Worm (Caenorhabditis elegans) whole organism, L4 larva: ENCODE data around the gene AH9.6.

Experiments
- F10B5.3 ChIP-seq: sonication (generic microtip); optimal IDR thresholded peaks from 2 replicates; lab custom pipeline; 2016; ENCODE audit warnings: mild to moderate bottlenecking, missing genetic modification characterization, missing compliant biosample characterization
- F49E8.2 ChIP-seq: sonication (generic microtip); optimal IDR thresholded peaks from 2 replicates; lab custom pipeline; 2016; ENCODE audit warnings: missing compliant biosample characterization, mild to moderate bottlenecking, missing genetic modification characterization, borderline replicate concordance
- T26A8.4 ChIP-seq: fragments of 200-800 bp; sonication (Bioruptor generic); IDR thresholded peaks from 2 replicates; pipeline ENCODE4 v1.3.6; 2022; ENCODE audit warnings: missing genetic modification characterization, missing compliant biosample characterization
- Y105C5A.15 ChIP-seq: fragments of 200-800 bp; sonication (Bioruptor generic); IDR thresholded peaks from 2 replicates; pipeline ENCODE4 v1.3.6; 2022; ENCODE audit warnings: missing genetic modification characterization, missing compliant biosample characterization
- Y48G9A.11 ChIP-seq: fragments of 200-800 bp; sonication (Bioruptor generic); IDR thresholded peaks from 2 replicates; pipeline ENCODE4 v1.3.6; 2022; ENCODE audit warnings: missing genetic modification reagents, missing genetic modification characterization, missing compliant biosample characterization
- ZK337.2 ChIP-seq: fragments of 200-800 bp; sonication (Bioruptor generic); IDR thresholded peaks from 2 replicates; pipeline ENCODE4 v1.3.6; 2022; ENCODE audit warnings: missing genetic modification reagents, missing genetic modification characterization, missing compliant biosample characterization
- aha-1 ChIP-seq: fragments of 150-350 bp; peaks from one replicate; lab custom pipeline; 2014; ENCODE audit warnings: missing biosample characterization, missing genetic modification characterization
- aly-2 ChIP-seq: sonication (generic microtip); optimal IDR thresholded peaks from 2 replicates; lab custom pipeline; 2018; ENCODE audit warnings: missing biosample characterization, missing genetic modification characterization
- arid-1 ChIP-seq: fragments of 200-800 bp; sonication (Bioruptor generic); conservative IDR thresholded peaks from 2 replicates; pipeline ENCODE4 v1.3.6; 2022; ENCODE audit warnings: missing genetic modification reagents, missing genetic modification characterization, missing compliant biosample characterization
- ceh-20 ChIP-seq: fragments of 200-800 bp; sonication (Bioruptor generic); IDR thresholded peaks from 2 replicates; pipeline ENCODE4 v1.3.6; 2022; ENCODE audit warnings: missing genetic modification reagents, missing genetic modification characterization, missing compliant biosample characterization
- ceh-62 ChIP-seq: sonication (generic microtip); optimal IDR thresholded peaks from 2 replicates; lab custom pipeline; 2017; ENCODE audit warnings: missing biosample characterization, missing genetic modification characterization
- cey-2 ChIP-seq: sonication (generic microtip); optimal IDR thresholded peaks from 3 replicates; lab custom pipeline; 2017; ENCODE audit warnings: missing genetic modification characterization, mild to moderate bottlenecking, missing compliant biosample characterization, antibody characterized with exemption, borderline replicate concordance; ENCODE audit not compliant: insufficient read depth
- ctbp-1 ChIP-seq: fragments of 200-800 bp; sonication (Bioruptor generic); IDR thresholded peaks from 2 replicates; pipeline ENCODE4 v1.3.6; 2022; ENCODE audit warnings: missing genetic modification reagents, missing genetic modification characterization, missing compliant biosample characterization
- dmd-6 ChIP-seq: fragments of 200-800 bp; sonication (Bioruptor generic); IDR thresholded peaks from 2 replicates; pipeline ENCODE4 v1.3.6; 2022; ENCODE audit warnings: missing genetic modification reagents, missing genetic modification characterization, missing compliant biosample characterization
- dpl-1 ChIP-seq: fragments of 150-350 bp; optimal IDR thresholded peaks from 2 replicates; lab custom pipeline; 2014; ENCODE audit warnings: missing biosample characterization, missing genetic modification reagents, missing genetic modification characterization
- duxl-1 ChIP-seq: sonication (generic microtip); optimal IDR thresholded peaks from 2 replicates; lab custom pipeline; 2016; ENCODE audit warnings: mild to moderate bottlenecking, missing genetic modification characterization, moderate library complexity, missing compliant biosample characterization; ENCODE audit not compliant: poor library complexity
- egl-27 ChIP-seq: sonication (generic microtip); optimal IDR thresholded peaks from 3 replicates; lab custom pipeline; 2017; ENCODE audit warnings: missing biosample characterization, missing genetic modification reagents, missing genetic modification characterization
- fkh-10 ChIP-seq: fragments of 150-350 bp; optimal IDR thresholded peaks from 2 replicates; lab custom pipeline; 2014; ENCODE audit warnings: missing biosample characterization, missing genetic modification reagents, missing genetic modification characterization
- fos-1 ChIP-seq: fragments of 150-350 bp; optimal IDR thresholded peaks from 2 replicates; lab custom pipeline; 2014; ENCODE audit warnings: missing biosample characterization, missing genetic modification characterization
- hmg-1.1 ChIP-seq: fragments of 200-800 bp; sonication (Bioruptor generic); IDR thresholded peaks from 2 replicates; pipeline ENCODE4 v1.3.6; 2022; ENCODE audit warnings: missing genetic modification reagents, missing genetic modification characterization, missing compliant biosample characterization
- jun-1 ChIP-seq: fragments of 150-350 bp; optimal IDR thresholded peaks from 2 replicates; lab custom pipeline; 2014; ENCODE audit warnings: missing biosample characterization, missing genetic modification reagents, missing genetic modification characterization
- lin-13 ChIP-seq: fragments of 150-350 bp; optimal IDR thresholded peaks from 2 replicates; lab custom pipeline; 2014; ENCODE audit warnings: missing biosample characterization, missing genetic modification reagents, missing genetic modification characterization
- lin-38 ChIP-seq: fragments of 200-800 bp; sonication (Bioruptor generic); IDR thresholded peaks from 2 replicates; pipeline ENCODE4 v1.3.6; 2022; ENCODE audit warnings: missing genetic modification reagents, missing genetic modification characterization, missing compliant biosample characterization
- lin-39 ChIP-seq: fragments of 150-350 bp; optimal IDR thresholded peaks from 2 replicates; lab custom pipeline; 2014; ENCODE audit warnings: missing biosample characterization, missing genetic modification reagents, missing genetic modification characterization
- lir-3 ChIP-seq: sonication (generic microtip); optimal IDR thresholded peaks from 2 replicates; lab custom pipeline; 2016; ENCODE audit warnings: mild to moderate bottlenecking, missing genetic modification characterization, missing compliant biosample characterization
- lsy-2 ChIP-seq, 2 experiments: fragments of 150-350 bp in 1 of 2; sonication (generic microtip) in 1 of 2; optimal IDR thresholded peaks; 2 replicates each; lab custom pipeline; 2014 to 2017; ENCODE audit warnings: missing biosample characterization in 2 of 2, missing genetic modification characterization in 2 of 2
- madf-5 ChIP-seq, 2 experiments: fragments of 200-800 bp; sonication (Bioruptor generic); IDR thresholded peaks; 2 replicates each; pipeline ENCODE4 v1.3.6; 2022; ENCODE audit warnings: missing compliant biosample characterization in 2 of 2, missing genetic modification characterization in 2 of 2
- mep-1 ChIP-seq: fragments of 150-350 bp; sonication (generic microtip); optimal IDR thresholded peaks from 3 replicates; lab custom pipeline; 2014; ENCODE audit warnings: missing biosample characterization, missing genetic modification characterization
- nhr-237 ChIP-seq: sonication (generic microtip); optimal IDR thresholded peaks from 2 replicates; lab custom pipeline; 2017; ENCODE audit warnings: missing biosample characterization, missing genetic modification characterization
- nhr-42 ChIP-seq: fragments of 200-800 bp; sonication (Bioruptor generic); IDR thresholded peaks from 2 replicates; pipeline ENCODE4 v1.3.6; 2022; ENCODE audit warnings: missing genetic modification characterization, missing compliant biosample characterization
- nhr-76 ChIP-seq: fragments of 150-350 bp; optimal IDR thresholded peaks from 2 replicates; lab custom pipeline; 2014; ENCODE audit warnings: missing biosample characterization, missing genetic modification characterization
- nhr-77 ChIP-seq: fragments of 150-350 bp; optimal IDR thresholded peaks from 2 replicates; lab custom pipeline; 2014; ENCODE audit warnings: missing biosample characterization, missing genetic modification characterization
- php-3 ChIP-seq: fragments of 200-800 bp; sonication (Bioruptor generic); IDR thresholded peaks from 2 replicates; pipeline ENCODE4 v1.3.6; 2022; ENCODE audit warnings: missing genetic modification reagents, missing genetic modification characterization, missing compliant biosample characterization
- pqm-1 ChIP-seq: sonication (generic microtip); optimal IDR thresholded peaks from 2 replicates; lab custom pipeline; 2017; ENCODE audit warnings: missing biosample characterization, missing genetic modification characterization
- rbr-2 ChIP-seq: sonication (generic microtip); optimal IDR thresholded peaks from 2 replicates; lab custom pipeline; 2016; ENCODE audit warnings: missing genotype, missing genetic modification characterization, missing compliant biosample characterization
- saeg-2 ChIP-seq: fragments of 200-800 bp; sonication (Bioruptor generic); IDR thresholded peaks from 2 replicates; pipeline ENCODE4 v1.3.6; 2022; ENCODE audit warnings: missing genetic modification reagents, missing genetic modification characterization, missing compliant biosample characterization
- sdz-12 ChIP-seq: fragments of 200-800 bp; sonication (Bioruptor generic); optimal IDR thresholded peaks from 2 replicates; lab custom pipeline; 2018; ENCODE audit warnings: mild to moderate bottlenecking, missing genetic modification characterization, missing compliant biosample characterization
- set-16 ChIP-seq: fragments of 200-800 bp; sonication (Bioruptor generic); IDR thresholded peaks from 2 replicates; pipeline ENCODE4 v1.3.6; 2022; ENCODE audit warnings: missing genetic modification reagents, missing genetic modification characterization, missing compliant biosample characterization
- spr-1 ChIP-seq: sonication (generic microtip); optimal IDR thresholded peaks from 2 replicates; lab custom pipeline; 2016; ENCODE audit warnings: mild to moderate bottlenecking, missing genetic modification characterization, missing compliant biosample characterization
- tra-1 ChIP-seq: fragments of 200-800 bp; sonication (Bioruptor generic); IDR thresholded peaks from 2 replicates; pipeline ENCODE4 v1.3.6; 2022; ENCODE audit warnings: missing genetic modification reagents, missing genetic modification characterization, missing compliant biosample characterization
- unc-39 ChIP-seq: sonication (generic microtip); optimal IDR thresholded peaks from 2 replicates; lab custom pipeline; 2017; ENCODE audit warnings: missing biosample characterization, missing genetic modification characterization
- unc-62 ChIP-seq, 3 experiments: fragments of 150-350 bp in 1 of 3; sonication (generic microtip); optimal IDR thresholded peaks in 2 of 3; peaks in 1 of 3; 1 replicate in 1 of 3; 2 replicates in 2 of 3; lab custom pipeline; 2014 to 2017; ENCODE audit warnings: missing biosample characterization in 3 of 3, missing genetic modification characterization in 3 of 3, missing genetic modification reagents in 3 of 3, missing genotype in 1 of 3
- zag-1 ChIP-seq: fragments of 150-350 bp; optimal IDR thresholded peaks from 2 replicates; lab custom pipeline; 2014; ENCODE audit warnings: missing biosample characterization, missing genetic modification characterization
- zfp-3 ChIP-seq: fragments of 200-800 bp; sonication (Bioruptor generic); conservative IDR thresholded peaks from 2 replicates; pipeline ENCODE4 v1.3.6; 2022; ENCODE audit warnings: missing genetic modification reagents, missing genetic modification characterization, missing compliant biosample characterization
- zip-11 ChIP-seq: fragments of 200-800 bp; sonication (Bioruptor generic); IDR thresholded peaks from 2 replicates; pipeline ENCODE4 v1.3.6; 2022; ENCODE audit warnings: missing genetic modification characterization, missing compliant biosample characterization
- zip-2 ChIP-seq: fragments of 150-350 bp; optimal IDR thresholded peaks from 2 replicates; lab custom pipeline; 2014; ENCODE audit warnings: missing biosample characterization, missing genetic modification characterization
- ztf-7 ChIP-seq: fragments of 150-350 bp; optimal IDR thresholded peaks from 2 replicates; lab custom pipeline; 2014; ENCODE audit warnings: missing biosample characterization, missing genetic modification characterization

Gene AH9.6

DNA sequence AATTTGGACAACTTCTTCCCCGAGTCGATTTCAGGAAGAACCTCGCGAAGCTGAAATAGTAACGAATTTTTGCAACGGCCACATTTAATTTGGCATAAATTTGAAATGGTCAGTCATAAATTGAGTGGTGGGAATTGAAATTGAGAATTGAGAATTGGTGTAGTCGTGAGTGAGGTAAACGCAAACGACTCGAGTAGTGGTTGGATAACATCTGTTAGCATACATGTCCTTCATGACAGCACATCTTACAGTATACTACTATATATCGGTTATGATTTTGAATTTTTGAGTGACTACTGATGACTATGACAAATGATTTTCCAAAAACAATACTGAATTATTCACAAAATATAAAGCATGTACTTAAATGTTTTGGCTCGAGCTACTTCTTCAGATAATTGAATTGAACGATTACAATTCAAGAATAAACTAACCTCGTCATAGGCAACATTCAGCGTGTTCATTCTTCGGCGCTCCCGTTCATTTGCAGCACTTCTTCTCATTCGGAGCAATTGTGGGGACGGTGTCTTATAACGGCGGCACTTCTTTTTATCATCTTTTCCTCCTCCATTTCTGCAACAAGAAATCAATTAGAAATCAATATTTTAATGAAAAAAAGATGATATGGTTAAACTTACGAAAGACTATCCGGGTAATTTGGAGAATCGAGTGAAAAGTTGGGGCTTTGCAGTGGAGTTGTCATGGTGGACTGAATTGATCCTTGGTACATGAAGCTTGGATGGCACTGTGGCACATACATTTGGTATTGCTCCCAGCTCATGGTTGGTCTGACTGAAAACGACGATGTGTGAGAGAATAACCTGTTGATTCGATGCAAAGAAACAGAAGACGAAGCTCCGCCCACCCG lies 38.4 kb downstream of the AH9.6 start, which contains the start of gene lin-32:
lin-32 (minus strand) TSS at position 818 of the 868 bp plus-strand sequence.
- TF ChIP-seq T26A8.4 (GFP tag; lab: Robert Waterston, UW) = no peak
- TF ChIP-seq lsy-2 (tag; optimal IDR thresholded peaks at IDR 0.05; lab: Kevin White, UChicago) = no peak
- no peak for TF ChIP-seq ceh-20 (GFP tag; lab: Robert Waterston, UW)
- no peak for TF ChIP-seq nhr-76 (tag; lab: Kevin White, UChicago)
- no peak for TF ChIP-seq cey-2
- peak; percentile 64 for TF ChIP-seq aha-1 (tag; lab: Kevin White, UChicago)
- TF ChIP-seq unc-62 (GFP tag; optimal IDR thresholded peaks at IDR 0.05 in 1 of 2; lab: Kevin White, UChicago) = peak in 1 of 2 experiments; percentile 95
- no peak for TF ChIP-seq unc-62 (tag; optimal IDR thresholded peaks at IDR 0.05; lab: Kevin White, UChicago)
- TF ChIP-seq arid-1 (GFP tag; lab: Robert Waterston, UW) = no peak
- no peak for TF ChIP-seq jun-1 (tag; lab: Kevin White, UChicago)
- no peak for TF ChIP-seq zag-1
- no peak for TF ChIP-seq tra-1
- no peak for TF ChIP-seq zip-11
- no peak for TF ChIP-seq egl-27
- no peak for TF ChIP-seq ztf-7 (tag; lab: Kevin White, UChicago)

DNA sequence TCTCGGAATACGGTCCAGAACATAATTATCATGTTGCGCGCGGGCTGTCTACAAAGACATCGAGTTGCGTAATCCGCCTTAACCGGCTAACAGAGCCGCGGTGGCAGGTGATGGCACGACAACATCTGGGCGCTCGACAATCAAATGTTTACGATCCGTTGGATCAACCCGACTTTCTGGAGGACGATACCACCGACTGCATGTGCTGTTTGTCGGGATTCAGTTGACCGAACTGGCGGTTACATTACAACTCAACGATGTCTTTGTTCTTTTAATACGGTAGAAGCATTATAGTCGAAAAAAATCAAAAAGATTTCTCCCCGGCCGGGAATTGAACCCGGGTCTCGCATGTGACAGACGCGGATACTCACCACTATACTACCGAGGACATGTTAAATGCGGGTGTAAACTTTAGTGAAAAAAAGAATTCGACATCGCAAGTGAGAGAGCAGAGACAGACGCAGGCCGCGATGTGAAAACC lies 41.0 kb downstream of the AH9.6 start:
- peak; percentile 75 for TF ChIP-seq zfp-3 (GFP tag; lab: Robert Waterston, UW)
- TF ChIP-seq dmd-6 (GFP tag; lab: Robert Waterston, UW) = peak; percentile 73
- peak; percentile 80 for TF ChIP-seq Y48G9A.11 (GFP tag; lab: Robert Waterston, UW)
- TF ChIP-seq nhr-237 (tag; lab: Kevin White, UChicago) = no peak
- peak; percentile 55 for TF ChIP-seq fkh-10 (GFP tag; lab: Kevin White, UChicago)
- TF ChIP-seq lin-39 (tag; lab: Kevin White, UChicago) = no peak
- TF ChIP-seq saeg-2 (GFP tag; lab: Robert Waterston, UW) = no peak
- peak; percentile 59 to 78; a peak in 2 of 4 replicates for TF ChIP-seq madf-5 (GFP tag; IDR thresholded peaks at IDR 0.05; lab: Robert Waterston, UW)
- peak in 1 of 2 experiments; percentile 75 for TF ChIP-seq lsy-2 (tag; optimal IDR thresholded peaks at IDR 0.05; lab: Kevin White, UChicago)
- TF ChIP-seq pqm-1 (tag; lab: Kevin White, UChicago) = no peak
- peak; percentile 71 for TF ChIP-seq sdz-12
- TF ChIP-seq Y105C5A.15 (GFP tag; lab: Robert Waterston, UW) = peak; percentile 76
- TF ChIP-seq F10B5.3 (tag; lab: Kevin White, UChicago) = peak; percentile 53
- TF ChIP-seq ZK337.2 = peak; percentile 85
- peak; percentile 43 for TF ChIP-seq zip-2 (tag; lab: Kevin White, UChicago)
- peak; percentile 95 for TF ChIP-seq hmg-1.1 (GFP tag; lab: Robert Waterston, UW)
- TF ChIP-seq nhr-77 (tag; lab: Kevin White, UChicago) = peak; percentile 63
- peak; percentile 94 for TF ChIP-seq tra-1
- peak; percentile 85 for TF ChIP-seq ctbp-1 (GFP tag; lab: Robert Waterston, UW)
- no peak for TF ChIP-seq unc-39
- TF ChIP-seq spr-1 (tag; lab: Kevin White, UChicago) = peak; percentile 47
- TF ChIP-seq zip-11 = no peak
- peak; percentile 37 for TF ChIP-seq lin-13 (GFP tag; lab: Kevin White, UChicago)
- TF ChIP-seq lin-38 (GFP tag; lab: Robert Waterston, UW) = no peak
- TF ChIP-seq aly-2 (tag; lab: Kevin White, UChicago) = no peak
- no peak for TF ChIP-seq ceh-62
- no peak; the same call in 1 of the 2 replicates for TF ChIP-seq set-16 (GFP tag; lab: Robert Waterston, UW)
- peak; percentile 66 for TF ChIP-seq ztf-7 (tag; lab: Kevin White, UChicago)
- peak; percentile 75 for TF ChIP-seq php-3 (GFP tag; lab: Robert Waterston, UW)
- TF ChIP-seq duxl-1 (tag; lab: Kevin White, UChicago) = peak; percentile 49
- TF ChIP-seq mep-1 (tag; lab: Kevin White, UChicago) = peak; percentile 78
- peak; percentile 82; the same call in 1 of the 2 replicates for TF ChIP-seq nhr-42 (GFP tag; lab: Robert Waterston, UW)
- no peak for TF ChIP-seq egl-27
- peak; percentile 72 for TF ChIP-seq rbr-2 (tag; lab: Kevin White, UChicago)
- TF ChIP-seq fos-1 (tag; lab: Kevin White, UChicago) = no peak
- peak; percentile 41 for TF ChIP-seq F49E8.2 (tag; lab: Kevin White, UChicago)
- TF ChIP-seq dpl-1 (GFP tag; lab: Kevin White, UChicago) = no peak
- peak; percentile 62 for TF ChIP-seq lir-3
